Fruit fly (Drosophila melanogaster) whole organism, embryonic: ENCODE results near the gene Root.

Source experiments
- CG10979 ChIP-seq: fragments of 200-800 bp; sonication (Bioruptor generic); optimal IDR thresholded peaks from 2 replicates; lab custom pipeline; 2018; ENCODE audit warnings: missing biosample characterization, mild to moderate bottlenecking, missing genetic modification characterization, moderate library complexity
- CG11696 ChIP-seq: fragments of 200-800 bp; sonication (Bioruptor generic); IDR thresholded peaks from 2 replicates; pipeline ENCODE4 v1.3.6; 2022; ENCODE audit warnings: missing biosample characterization, missing genetic modification characterization
- CG12236 ChIP-seq: fragments of 200-800 bp; sonication (Bioruptor generic); optimal IDR thresholded peaks from 2 replicates; lab custom pipeline; 2016; ENCODE audit warnings: missing biosample characterization, missing genetic modification characterization
- CG13123 ChIP-seq: fragments of 200-800 bp; sonication (Bioruptor generic); optimal IDR thresholded peaks from 2 replicates; lab custom pipeline; 2016; ENCODE audit warnings: missing biosample characterization, missing genetic modification characterization
- CG13775 ChIP-seq: fragments of 200-800 bp; sonication (Bioruptor generic); optimal IDR thresholded peaks from 3 replicates; lab custom pipeline; 2017; ENCODE audit warnings: missing biosample characterization, mild to moderate bottlenecking, missing genetic modification characterization
- CG14667 ChIP-seq: fragments of 200-800 bp; sonication (Bioruptor generic); IDR thresholded peaks from 2 replicates; pipeline ENCODE4 v1.3.6; 2022; ENCODE audit warnings: missing biosample characterization, missing genetic modification characterization
- CG17385 ChIP-seq: fragments of 200-800 bp; sonication (Bioruptor generic); optimal IDR thresholded peaks from 3 replicates; lab custom pipeline; 2018; ENCODE audit warnings: missing biosample characterization, mild to moderate bottlenecking, missing genetic modification characterization
- CG2120 ChIP-seq: fragments of 200-800 bp; sonication (Bioruptor generic); optimal IDR thresholded peaks from 3 replicates; lab custom pipeline; 2016; ENCODE audit warnings: missing biosample characterization, missing genetic modification characterization
- CG31224 ChIP-seq: fragments of 200-800 bp; sonication (Bioruptor generic); IDR thresholded peaks from 2 replicates; pipeline ENCODE4 v1.3.6; 2022; ENCODE audit warnings: missing biosample characterization, missing genetic modification characterization
- CG31441 ChIP-seq: fragments of 200-800 bp; sonication (Bioruptor generic); IDR thresholded peaks from 2 replicates; pipeline ENCODE4 v1.3.6; 2022; ENCODE audit warnings: missing biosample characterization, missing genetic modification characterization
- CG34422 ChIP-seq: fragments of 200-800 bp; sonication (Bioruptor generic); IDR thresholded peaks from 3 replicates; pipeline ENCODE4 v1.3.6; 2022; ENCODE audit warnings: missing biosample characterization, missing genetic modification characterization
- CG3847 ChIP-seq: fragments of 200-800 bp; sonication (Bioruptor generic); IDR thresholded peaks from 2 replicates; pipeline ENCODE4 v1.3.6; 2022; ENCODE audit warnings: missing biosample characterization, missing genetic modification characterization
- CG6175 ChIP-seq: fragments of 200-800 bp; sonication (Bioruptor generic); IDR thresholded peaks from 3 replicates; pipeline ENCODE4 v1.3.6; 2022; ENCODE audit warnings: missing biosample characterization, missing genetic modification characterization
- CG6254 ChIP-seq: fragments of 200-800 bp; sonication (Bioruptor generic); optimal IDR thresholded peaks from 3 replicates; lab custom pipeline; 2017; ENCODE audit warnings: mild to moderate bottlenecking, missing biosample characterization, missing genetic modification reagents, missing genetic modification characterization
- CG6791 ChIP-seq: fragments of 200-800 bp; sonication (Bioruptor generic); IDR thresholded peaks from 3 replicates; pipeline ENCODE4 v1.3.6; 2022; ENCODE audit warnings: missing biosample characterization, missing genetic modification characterization; ENCODE audit not compliant: partially characterized antibody
- CG7928 ChIP-seq: fragments of 200-800 bp; sonication (Bioruptor generic); optimal IDR thresholded peaks from 2 replicates; lab custom pipeline; 2017; ENCODE audit warnings: missing biosample characterization, mild to moderate bottlenecking, missing genetic modification characterization
- CG8944 ChIP-seq: fragments of 200-800 bp; sonication (Bioruptor generic); optimal IDR thresholded peaks from 3 replicates; lab custom pipeline; 2016; ENCODE audit warnings: missing biosample characterization, missing genetic modification characterization
- CG9215 ChIP-seq: fragments of 200-800 bp; sonication (Bioruptor generic); IDR thresholded peaks from 2 replicates; pipeline ENCODE4 v1.3.6; 2022; ENCODE audit warnings: missing biosample characterization, missing genetic modification characterization
- CG9609 ChIP-seq: fragments of 200-800 bp; sonication (Bioruptor generic); optimal IDR thresholded peaks from 3 replicates; lab custom pipeline; 2016; ENCODE audit warnings: missing biosample characterization, missing genetic modification characterization
- CG9727 ChIP-seq: fragments of 200-800 bp; sonication (Bioruptor generic); optimal IDR thresholded peaks from 3 replicates; lab custom pipeline; 2017; ENCODE audit warnings: missing biosample characterization, mild to moderate bottlenecking, missing genetic modification characterization
- D19A ChIP-seq: fragments of 200-800 bp; optimal IDR thresholded peaks from 3 replicates; lab custom pipeline; 2019; ENCODE audit warnings: missing biosample characterization, mild to moderate bottlenecking, missing genetic modification characterization, moderate library complexity
- Dip3 ChIP-seq: fragments of 200-800 bp; sonication (Bioruptor generic); optimal IDR thresholded peaks from 3 replicates; lab custom pipeline; 2016; ENCODE audit warnings: missing biosample characterization, missing genetic modification characterization
- Drgx ChIP-seq: fragments of 200-800 bp; sonication (Bioruptor generic); IDR thresholded peaks from 2 replicates; pipeline ENCODE4 v1.3.6; 2022; ENCODE audit warnings: missing biosample characterization, missing genetic modification characterization
- E2f1 ChIP-seq: fragments of 200-800 bp; sonication (Bioruptor generic); IDR thresholded peaks from 2 replicates; pipeline ENCODE4 v1.3.6; 2022; ENCODE audit warnings: missing biosample characterization, missing genetic modification characterization
- HmgZ ChIP-seq: fragments of 200-800 bp; sonication (Bioruptor generic); optimal IDR thresholded peaks from 2 replicates; lab custom pipeline; 2018; ENCODE audit warnings: missing biosample characterization, mild to moderate bottlenecking, missing genetic modification characterization
- Hmr ChIP-seq: fragments of 200-800 bp; sonication (Bioruptor generic); optimal IDR thresholded peaks from 3 replicates; lab custom pipeline; 2017; ENCODE audit warnings: mild to moderate bottlenecking, missing biosample characterization, missing genetic modification reagents, missing genetic modification characterization
- MESR4 ChIP-seq: fragments of 200-800 bp; sonication (Bioruptor generic); optimal IDR thresholded peaks from 2 replicates; lab custom pipeline; 2018; ENCODE audit warnings: missing biosample characterization, mild to moderate bottlenecking, missing genetic modification characterization, moderate library complexity
- Rfx ChIP-seq: fragments of 200-800 bp; sonication (Bioruptor generic); IDR thresholded peaks from 2 replicates; pipeline ENCODE4 v1.3.6; 2022; ENCODE audit warnings: missing biosample characterization, missing genetic modification characterization
- Scr ChIP-seq: fragments of 200-800 bp; sonication (Bioruptor generic); IDR thresholded peaks from 2 replicates; pipeline ENCODE4 v1.3.6; 2022; ENCODE audit warnings: missing biosample characterization, missing genetic modification characterization; ENCODE audit not compliant: partially characterized antibody
- Sin3A ChIP-seq: fragments of >200 bp; optimal IDR thresholded peaks from 2 replicates; lab custom pipeline; 2018
- Stat92E ChIP-seq, 3 experiments: fragments of >200 bp in 2 of 3; fragments of 200-800 bp in 1 of 3; sonication (Bioruptor generic) in 1 of 3; optimal IDR thresholded peaks; 2 replicates each; lab custom pipeline; 2017 to 2019; ENCODE audit warnings: missing biosample characterization in 3 of 3, missing genetic modification characterization in 3 of 3, mild to moderate bottlenecking in 1 of 3, moderate library complexity in 1 of 3
- bab2 ChIP-seq: fragments of 200-800 bp; sonication (Bioruptor generic); optimal IDR thresholded peaks from 2 replicates; lab custom pipeline; 2016; ENCODE audit warnings: missing biosample characterization, missing genetic modification characterization
- bcd ChIP-seq: fragments of 200-800 bp; sonication (Bioruptor generic); optimal IDR thresholded peaks from 2 replicates; lab custom pipeline; 2017; ENCODE audit warnings: missing biosample characterization, mild to moderate bottlenecking, missing genetic modification characterization
- bowl ChIP-seq: fragments of 200-800 bp; sonication (Bioruptor generic); IDR thresholded peaks from 2 replicates; pipeline ENCODE4 v1.3.6; 2022; ENCODE audit warnings: missing biosample characterization, missing genetic modification characterization
- cas ChIP-seq: fragments of 200-800 bp; sonication (Bioruptor generic); IDR thresholded peaks from 2 replicates; pipeline ENCODE4 v1.3.6; 2022; ENCODE audit warnings: missing biosample characterization, missing genetic modification characterization
- chn ChIP-seq: fragments of 200-800 bp; sonication (Bioruptor generic); optimal IDR thresholded peaks from 2 replicates; lab custom pipeline; 2016; ENCODE audit warnings: missing biosample characterization, missing genetic modification characterization
- dmrt11E ChIP-seq: fragments of 200-800 bp; sonication (Bioruptor generic); optimal IDR thresholded peaks from 3 replicates; lab custom pipeline; 2018; ENCODE audit warnings: missing biosample characterization, mild to moderate bottlenecking, missing genetic modification characterization, moderate library complexity
- emc ChIP-seq: fragments of 200-800 bp; sonication (Bioruptor generic); optimal IDR thresholded peaks from 2 replicates; lab custom pipeline; 2016; ENCODE audit warnings: missing biosample characterization, missing genetic modification characterization
- en ChIP-seq: fragments of 200-800 bp; sonication (Bioruptor generic); optimal IDR thresholded peaks from 2 replicates; lab custom pipeline; 2016; ENCODE audit warnings: missing biosample characterization, missing genetic modification characterization
- eyg ChIP-seq: fragments of 200-800 bp; sonication (Bioruptor generic); optimal IDR thresholded peaks from 3 replicates; lab custom pipeline; 2016; ENCODE audit warnings: missing biosample characterization, missing genetic modification characterization
- ftz-f1 ChIP-seq: fragments of 200-800 bp; sonication (Bioruptor generic); optimal IDR thresholded peaks from 2 replicates; lab custom pipeline; 2016; ENCODE audit warnings: missing biosample characterization, missing genetic modification characterization
- her ChIP-seq: fragments of 200-800 bp; sonication (Bioruptor generic); optimal IDR thresholded peaks from 2 replicates; lab custom pipeline; 2016; ENCODE audit warnings: missing biosample characterization, missing genetic modification characterization
- ind ChIP-seq: fragments of 200-800 bp; sonication (Bioruptor generic); optimal IDR thresholded peaks from 3 replicates; lab custom pipeline; 2016; ENCODE audit warnings: missing biosample characterization, missing genetic modification characterization
- mam ChIP-seq: fragments of 200-800 bp; sonication (Bioruptor generic); optimal IDR thresholded peaks from 3 replicates; lab custom pipeline; 2016; ENCODE audit warnings: missing biosample characterization, missing genetic modification characterization
- pan ChIP-seq, 4 experiments: fragments of >200 bp in 3 of 4; fragments of 200-800 bp in 1 of 4; sonication (Bioruptor generic) in 1 of 4; optimal IDR thresholded peaks in 3 of 4; IDR thresholded peaks in 1 of 4; 2 replicates each; pipeline versions ENCODE4 v1.3.6 to Lab custom; 2017 to 2022; ENCODE audit warnings: missing biosample characterization in 2 of 4, missing genetic modification characterization in 2 of 4, mixed read lengths in 1 of 4
- pita ChIP-seq: fragments of 200-800 bp; sonication (Bioruptor generic); optimal IDR thresholded peaks from 2 replicates; lab custom pipeline; 2017; ENCODE audit warnings: missing biosample characterization, mild to moderate bottlenecking, missing genetic modification characterization
- sisA ChIP-seq: fragments of 200-800 bp; sonication (Bioruptor generic); IDR thresholded peaks from 2 replicates; pipeline ENCODE4 v1.3.6; 2022; ENCODE audit warnings: missing biosample characterization, missing genetic modification characterization
- slp2 ChIP-seq: fragments of 200-800 bp; sonication (Bioruptor generic); optimal IDR thresholded peaks from 2 replicates; lab custom pipeline; 2016; ENCODE audit warnings: missing biosample characterization, missing genetic modification characterization
- sob ChIP-seq: fragments of 200-800 bp; sonication (Bioruptor generic); IDR thresholded peaks from 2 replicates; pipeline ENCODE4 v1.3.6; 2022; ENCODE audit warnings: missing biosample characterization, missing genetic modification characterization
- tup ChIP-seq: fragments of 200-800 bp; sonication (Bioruptor generic); optimal IDR thresholded peaks from 2 replicates; lab custom pipeline; 2016; ENCODE audit warnings: missing biosample characterization, mild to moderate bottlenecking, missing genetic modification characterization, moderate library complexity
- zen ChIP-seq: fragments of 200-800 bp; sonication (Bioruptor generic); optimal IDR thresholded peaks from 3 replicates; lab custom pipeline; 2018; ENCODE audit warnings: missing biosample characterization, mild to moderate bottlenecking, missing genetic modification characterization, moderate library complexity
- zfh2 ChIP-seq: fragments of 200-800 bp; sonication (Bioruptor generic); optimal IDR thresholded peaks from 2 replicates; lab custom pipeline; 2016; ENCODE audit warnings: missing biosample characterization, missing genetic modification characterization

Root gene

DNA sequence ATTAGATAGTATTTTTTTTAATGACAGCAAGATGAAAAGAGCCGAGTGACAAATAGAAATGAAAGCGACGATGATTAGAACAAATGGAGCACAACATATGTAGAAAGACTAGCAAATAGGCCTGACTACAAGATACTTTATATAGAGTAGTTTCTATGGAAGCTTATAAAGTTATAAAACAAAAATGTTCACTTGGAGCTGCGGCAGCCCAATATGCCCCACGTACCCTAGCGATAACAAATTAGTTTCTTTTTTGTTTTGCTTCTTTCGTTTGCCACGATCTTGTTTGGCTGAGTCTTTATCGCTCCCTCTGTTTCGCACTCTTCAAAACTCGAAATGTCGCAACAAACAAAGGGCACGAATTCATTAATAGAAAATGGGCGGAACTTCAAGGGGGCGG is 12.4 kb upstream of the Root start (continued):
- TF ChIP-seq bab2 (GFP tag; lab: Kevin White, UChicago) (peak; percentile 0), CG11696 (GFP tag; lab: Robert Waterston, UW) (no peak), CG9727 (no peak), pita (GFP tag; lab: Kevin White, UChicago) (no peak), ftz-f1 (GFP tag; lab: Kevin White, UChicago) (no peak), CG7928 (GFP tag; lab: Kevin White, UChicago) (no peak), CG2120 (peak; percentile 56), Hmr (GFP tag; lab: Kevin White, UChicago) (peak; percentile 35), zfh2 (GFP tag; lab: Kevin White, UChicago) (peak; percentile 31), CG9609 (GFP tag; lab: Kevin White, UChicago) (peak; percentile 3), tup (GFP tag; lab: Kevin White, UChicago) (no peak), Stat92E (GFP tag; optimal IDR thresholded peaks at IDR 0.05; lab: Kevin White, UChicago) (no peak), CG13123 (GFP tag; lab: Kevin White, UChicago) (no peak), en (no peak), D19A (tag; lab: Kevin White, UChicago) (no peak), Sin3A (lab: Kevin White, UChicago) (no peak), her (GFP tag; lab: Kevin White, UChicago) (peak; percentile 1), E2f1 (0 out of 2 replicates have a peak, but pooled peaks have one; percentile 16), CG6791 (GFP tag; lab: Robert Waterston, UW) (no peak), CG17385 (peak; percentile 3), pan (optimal IDR thresholded peaks at IDR 0.05; lab: Kevin White, UChicago) (no peak), pan (GFP tag; optimal IDR thresholded peaks at IDR 0.05 in 1 of 2, IDR thresholded peaks at IDR 0.05 in 1 of 2) (peak in 1 of 2 experiments; percentile 27), sob (GFP tag; lab: Robert Waterston, UW) (0 out of 2 replicates have a peak, but pooled peaks have one; percentile 31), CG10979 (tag; lab: Kevin White, UChicago) (no peak), CG9215 (GFP tag; lab: Robert Waterston, UW) (no peak), slp2 (GFP tag; lab: Kevin White, UChicago) (no peak), CG6175 (GFP tag; lab: Robert Waterston, UW) (no peak), mam (GFP tag; lab: Kevin White, UChicago) (peak; percentile 47), Rfx (peak; percentile 60), Drgx (no peak), emc (GFP tag; lab: Kevin White, UChicago) (no peak), CG6254 (GFP tag; lab: Kevin White, UChicago) (no peak), CG14667 (0 out of 2 replicates have a peak, but pooled peaks have one; percentile 15), eyg (GFP tag; lab: Kevin White, UChicago) (no peak), ind (GFP tag; lab: Kevin White, UChicago) (no peak), CG31224 (GFP tag; lab: Robert Waterston, UW) (no peak), sisA (GFP tag; lab: Robert Waterston, UW) (peak; percentile 40; the same call in 1 of the 2 replicates), Dip3 (GFP tag; lab: Kevin White, UChicago) (peak; percentile 47), dmrt11E (tag; lab: Kevin White, UChicago) (no peak), bcd (GFP tag; lab: Kevin White, UChicago) (no peak), CG12236 (GFP tag; lab: Kevin White, UChicago) (no peak), MESR4 (GFP tag; lab: Kevin White, UChicago) (no peak), bowl (GFP tag; lab: Robert Waterston, UW) (no peak), CG8944 (GFP tag; lab: Kevin White, UChicago) (no peak), CG3847 (GFP tag; lab: Robert Waterston, UW) (0 out of 2 replicates have a peak, but pooled peaks have one; percentile 22), CG31441 (peak; percentile 14; the same call in 1 of the 2 replicates), chn (GFP tag; lab: Kevin White, UChicago) (no peak), zen (no peak), HmgZ (tag; lab: Kevin White, UChicago) (no peak), cas (GFP tag; lab: Robert Waterston, UW) (no peak), Scr (GFP tag; lab: Robert Waterston, UW) (no peak), CG13775 (GFP tag; lab: Kevin White, UChicago) (no peak), CG34422 (GFP tag; lab: Robert Waterston, UW) (no peak)
